Worm (Caenorhabditis elegans) whole organism, midembryonic: Measurements from ENCODE around the gene T05C12.11.

Source experiments
- T22C8.4 ChIP-seq: fragments of 200-800 bp; sonication (Bioruptor generic); IDR thresholded peaks from 2 replicates; pipeline ENCODE4 v1.3.6; 2022; ENCODE audit warnings: missing genetic modification characterization, missing compliant biosample characterization
- cog-1 ChIP-seq: sonication (generic microtip); optimal IDR thresholded peaks from 2 replicates; lab custom pipeline; 2016; ENCODE audit warnings: missing genetic modification characterization, missing compliant biosample characterization
- flt-1 ChIP-seq: fragments of 200-800 bp; sonication (Bioruptor generic); IDR thresholded peaks from 2 replicates; pipeline ENCODE4 v1.3.6; 2022; ENCODE audit warnings: missing genetic modification characterization, missing compliant biosample characterization
- klf-2 ChIP-seq: fragments of 200-800 bp; sonication (Bioruptor generic); conservative IDR thresholded peaks from 2 replicates; pipeline ENCODE4 v1.3.6; 2022; ENCODE audit warnings: missing genetic modification reagents, missing genetic modification characterization, missing compliant biosample characterization
- med-1 ChIP-seq: sonication (generic microtip); optimal IDR thresholded peaks from 2 replicates; lab custom pipeline; 2017; ENCODE audit warnings: missing genetic modification characterization, mild to moderate bottlenecking, missing compliant biosample characterization, antibody characterized with exemption, missing genetic modification reagents; ENCODE audit not compliant: insufficient read depth
- ref-1 ChIP-seq: fragments of 200-800 bp; sonication (Bioruptor generic); conservative IDR thresholded peaks from 2 replicates; pipeline ENCODE4 v1.3.6; 2022; ENCODE audit warnings: missing genetic modification reagents, missing genetic modification characterization, missing compliant biosample characterization
- tab-1 ChIP-seq: fragments of 200-800 bp; sonication (Bioruptor generic); IDR thresholded peaks from 2 replicates; pipeline ENCODE4 v1.3.6; 2022; ENCODE audit warnings: missing genetic modification characterization, missing compliant biosample characterization
- ztf-23 ChIP-seq: fragments of 200-800 bp; sonication (Bioruptor generic); IDR thresholded peaks from 2 replicates; pipeline ENCODE4 v1.3.6; 2022; ENCODE audit warnings: missing genetic modification reagents, missing genetic modification characterization, missing compliant biosample characterization
- ztf-29 ChIP-seq: fragments of 200-800 bp; sonication (Bioruptor generic); IDR thresholded peaks from 2 replicates; pipeline ENCODE4 v1.3.6; 2022; ENCODE audit warnings: missing genetic modification reagents, missing genetic modification characterization, missing compliant biosample characterization

Gene T05C12.11

DNA sequence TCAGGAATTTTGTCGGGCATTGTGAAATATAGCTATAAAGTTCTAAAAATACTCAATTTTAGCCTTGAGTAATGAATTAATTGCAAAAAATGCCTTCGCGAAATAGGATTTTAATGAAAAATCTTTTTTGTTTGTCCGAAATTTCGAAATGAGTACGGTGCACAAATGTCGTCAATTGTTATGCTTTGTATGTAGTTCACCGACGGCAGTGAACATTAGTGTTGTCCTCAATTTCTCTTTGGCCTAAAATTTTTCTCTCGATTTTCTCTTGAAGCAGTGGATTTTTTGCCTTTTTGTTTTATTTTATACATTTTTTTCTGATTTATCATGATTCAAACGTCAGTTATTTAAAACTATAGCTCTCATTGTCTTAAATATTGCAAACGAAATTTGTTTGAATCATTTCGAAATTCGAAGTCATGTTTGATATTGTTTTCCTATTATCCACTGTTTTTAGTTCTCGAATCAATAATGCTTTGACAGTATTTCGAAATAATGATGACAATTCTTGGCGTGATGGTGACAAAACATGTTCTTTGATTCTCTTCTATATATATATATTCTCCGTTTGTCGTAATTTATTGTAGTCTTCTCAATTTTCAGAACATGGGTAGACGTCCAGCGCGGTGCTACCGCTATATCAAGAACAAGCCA, 26.9 kb downstream of the T05C12.11 start, which contains the start of the genes ints-11 and rpl-10:
Gene ints-11, minus strand, starts transcription at position 201 of the 654 bp plus-strand sequence.
Gene rpl-10, plus strand, starts transcription at position 604 of the 654 bp plus-strand sequence.
- TF ChIP-seq ztf-23 (GFP tag; lab: Robert Waterston, UW) (no peak), tab-1 (GFP tag; lab: Robert Waterston, UW) (no peak), flt-1 (GFP tag; lab: Robert Waterston, UW) (no peak), klf-2 (GFP tag; lab: Robert Waterston, UW) (no peak), med-1 (GFP tag; lab: Kevin White, UChicago) (no peak), T22C8.4 (GFP tag; lab: Robert Waterston, UW) (no peak), cog-1 (tag; lab: Kevin White, UChicago) (no peak), ztf-29 (no peak)

ce11 chrII:8141135-8141534, 29.1 kb downstream of the T05C12.11 start:
- TF ChIP-seq flt-1 (GFP tag; lab: Robert Waterston, UW), result no peak
- no peak for TF ChIP-seq ref-1 (GFP tag; lab: Robert Waterston, UW)
- no peak for TF ChIP-seq klf-2 (GFP tag; lab: Robert Waterston, UW)
- TF ChIP-seq T22C8.4 (GFP tag; lab: Robert Waterston, UW), result no peak
- no peak for TF ChIP-seq med-1 (GFP tag; lab: Kevin White, UChicago)
- no peak for TF ChIP-seq ztf-23 (GFP tag; lab: Robert Waterston, UW)
- no peak for TF ChIP-seq tab-1 (GFP tag; lab: Robert Waterston, UW)
- TF ChIP-seq ztf-29, result no peak
- no peak for TF ChIP-seq cog-1 (tag; lab: Kevin White, UChicago)

ce11 chrII:8138015-8138546, 32.2 kb downstream of the T05C12.11 start, which contains the start of gene cdc-48.2:
Gene cdc-48.2, plus strand, starts transcription at chrII:8138496.
- no peak for TF ChIP-seq flt-1 (GFP tag; lab: Robert Waterston, UW)
- no peak for TF ChIP-seq ref-1 (GFP tag; lab: Robert Waterston, UW)
- TF ChIP-seq T22C8.4 (GFP tag; lab: Robert Waterston, UW), result no peak
- TF ChIP-seq ztf-23 (GFP tag; lab: Robert Waterston, UW), result no peak
- TF ChIP-seq med-1 (GFP tag; lab: Kevin White, UChicago), result no peak
- no peak for TF ChIP-seq ztf-29
- no peak for TF ChIP-seq klf-2 (GFP tag; lab: Robert Waterston, UW)
- TF ChIP-seq cog-1 (tag; lab: Kevin White, UChicago), result no peak
- no peak for TF ChIP-seq tab-1 (GFP tag; lab: Robert Waterston, UW)

DNA sequence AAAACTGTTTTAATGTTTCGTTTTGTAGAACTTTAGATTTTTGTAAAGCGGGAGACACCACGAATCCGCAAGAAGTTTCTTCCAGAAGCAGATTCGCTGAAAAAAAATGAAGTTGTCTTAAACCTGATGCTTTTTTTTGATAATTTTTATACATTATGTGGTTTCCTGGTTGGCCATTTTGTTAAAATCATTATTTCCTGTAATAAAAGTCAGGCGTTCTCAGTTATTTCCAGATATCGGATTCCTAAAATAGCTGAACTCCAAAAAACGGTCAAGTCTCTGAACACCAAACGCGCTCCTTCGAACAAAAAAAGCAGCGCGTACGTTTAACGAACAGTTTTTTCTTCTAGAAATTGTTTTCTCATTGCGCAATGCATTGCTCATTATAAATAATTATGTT, 32.9 kb downstream of the T05C12.11 start:
- TF ChIP-seq ztf-29 (no peak), cog-1 (tag; lab: Kevin White, UChicago) (peak; percentile 32), T22C8.4 (GFP tag; lab: Robert Waterston, UW) (no peak), ztf-23 (GFP tag; lab: Robert Waterston, UW) (0 out of 2 replicates have a peak, but pooled peaks have one; percentile 32), flt-1 (GFP tag; lab: Robert Waterston, UW) (no peak), klf-2 (GFP tag; lab: Robert Waterston, UW) (no peak), ref-1 (GFP tag; lab: Robert Waterston, UW) (no peak), med-1 (GFP tag; lab: Kevin White, UChicago) (no peak), tab-1 (GFP tag; lab: Robert Waterston, UW) (no peak)

DNA sequence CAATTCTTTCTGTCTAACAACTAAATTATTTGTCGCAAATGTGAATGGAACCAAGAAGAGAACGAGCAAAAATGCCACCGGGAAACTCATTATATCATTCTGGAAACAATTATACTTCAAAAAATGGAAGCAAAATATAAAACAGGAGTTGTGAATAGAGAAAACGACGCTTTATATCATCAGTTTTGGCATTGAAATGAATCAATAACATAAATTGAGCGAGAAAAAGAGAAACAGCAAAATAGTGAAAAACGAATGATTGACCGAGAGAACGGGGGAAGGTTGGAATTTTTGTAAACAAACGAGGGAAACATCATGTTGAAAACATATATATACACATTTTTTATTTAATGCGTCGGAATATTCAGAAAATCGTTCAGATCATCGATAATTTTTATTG, 33.5 kb downstream of the T05C12.11 start, which contains the start of gene ctns-1:
Gene ctns-1, minus strand, starts transcription at position 101 of the 400 bp plus-strand sequence.
- no peak for TF ChIP-seq ztf-29

- TF ChIP-seq ztf-29 (no peak), ref-1 (GFP tag; lab: Robert Waterston, UW) (no peak), klf-2 (GFP tag; lab: Robert Waterston, UW) (no peak), T22C8.4 (GFP tag; lab: Robert Waterston, UW) (no peak), tab-1 (GFP tag; lab: Robert Waterston, UW) (no peak)
Observed at ce11 chrII:8135953-8136352, 34.3 kb downstream of the T05C12.11 start.

- TF ChIP-seq cog-1 (tag; lab: Kevin White, UChicago), result no peak
- no peak for TF ChIP-seq ztf-23 (GFP tag; lab: Robert Waterston, UW)
- 0 out of 2 replicates have a peak, but pooled peaks have one; percentile 5 for TF ChIP-seq flt-1 (GFP tag; lab: Robert Waterston, UW)
- TF ChIP-seq tab-1 (GFP tag; lab: Robert Waterston, UW), result 0 out of 2 replicates have a peak, but pooled peaks have one; percentile 25
- TF ChIP-seq T22C8.4 (GFP tag; lab: Robert Waterston, UW), result no peak
Observed at ce11 chrII:8131413-8131966, 38.8 kb downstream of the T05C12.11 start.

ce11 chrII:8130792-8131191, 39.5 kb downstream of the T05C12.11 start:
- TF ChIP-seq tab-1 (GFP tag; lab: Robert Waterston, UW), result no peak
- no peak for TF ChIP-seq ztf-23 (GFP tag; lab: Robert Waterston, UW)
- no peak for TF ChIP-seq ztf-29
- TF ChIP-seq cog-1 (tag; lab: Kevin White, UChicago), result no peak
- no peak for TF ChIP-seq ref-1 (GFP tag; lab: Robert Waterston, UW)
- TF ChIP-seq med-1 (GFP tag; lab: Kevin White, UChicago), result no peak
- no peak for TF ChIP-seq klf-2 (GFP tag; lab: Robert Waterston, UW)

DNA sequence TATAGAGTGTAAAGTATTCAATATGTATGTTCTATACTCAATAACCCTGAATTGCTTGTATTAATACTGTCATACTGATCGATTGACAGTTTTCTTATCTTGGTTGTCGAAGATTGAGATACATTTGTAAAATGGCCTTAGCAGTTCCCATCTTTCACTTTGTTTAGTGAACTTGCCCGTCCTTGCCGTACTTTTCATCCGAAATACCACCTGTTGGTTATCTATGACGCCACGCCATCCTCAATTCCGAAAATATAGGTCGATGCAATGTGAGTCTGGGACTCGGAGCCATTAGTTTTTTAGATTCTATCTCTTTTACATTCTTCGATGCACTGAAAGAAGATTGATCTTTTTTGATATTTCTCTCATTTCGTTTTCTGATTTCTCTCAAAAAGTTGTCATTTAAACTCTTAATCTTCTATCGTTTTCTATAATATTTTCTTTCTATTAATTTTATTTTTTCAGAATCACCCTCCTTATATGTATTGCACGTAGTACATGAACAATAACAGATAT, 40.7 kb downstream of the T05C12.11 start, which contains the start of gene ulp-4:
Gene ulp-4, plus strand, starts transcription at position 466 of the 516 bp plus-strand sequence.
- TF ChIP-seq ref-1 (GFP tag; lab: Robert Waterston, UW), result no peak
- TF ChIP-seq flt-1 (GFP tag; lab: Robert Waterston, UW), result no peak
- no peak for TF ChIP-seq cog-1 (tag; lab: Kevin White, UChicago)
- TF ChIP-seq ztf-29, result no peak
- no peak for TF ChIP-seq ztf-23 (GFP tag; lab: Robert Waterston, UW)
- TF ChIP-seq tab-1 (GFP tag; lab: Robert Waterston, UW), result no peak
- no peak for TF ChIP-seq T22C8.4 (GFP tag; lab: Robert Waterston, UW)
- TF ChIP-seq med-1 (GFP tag; lab: Kevin White, UChicago), result no peak
